Fruit fly (Drosophila melanogaster): ENCODE results near the gene wts.

DNA sequence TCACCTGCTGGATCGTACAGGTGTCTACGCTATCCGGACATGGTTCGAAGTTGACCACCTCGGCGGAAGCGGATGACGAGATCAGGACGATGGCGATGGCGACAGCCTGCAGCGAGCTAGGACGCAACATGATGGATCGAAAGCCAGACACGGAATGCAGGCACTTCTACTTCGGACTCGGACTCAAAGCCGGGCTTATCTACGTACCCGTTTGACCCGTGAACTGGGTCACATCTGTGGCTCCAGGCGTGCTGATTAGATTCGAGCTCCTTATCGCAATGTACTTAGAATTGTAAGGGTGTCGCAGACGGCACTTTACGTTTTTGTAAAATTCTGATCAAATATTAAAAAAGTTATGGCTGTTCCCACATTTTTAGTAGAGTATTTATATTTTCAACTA lies 61.3 kb downstream of the wts start, which contains the start of gene Npc2g:
- TF ChIP-seq Crg-1 (GFP tag; optimal IDR thresholded peaks at IDR 0.05) (no peak), Mnt (GFP tag; optimal IDR thresholded peaks at IDR 0.05) (no peak), tj (GFP tag; optimal IDR thresholded peaks at IDR 0.05) (no peak), Hr96 (GFP tag; optimal IDR thresholded peaks at IDR 0.05) (no peak), bab1 (GFP tag; optimal IDR thresholded peaks at IDR 0.05) (no peak), kay (GFP tag; ENCODE audit: borderline replicate concordance) (no peak), cic (GFP tag; optimal IDR thresholded peaks at IDR 0.05) (no peak), ovo (GFP tag; optimal IDR thresholded peaks at IDR 0.05) (no peak), CG33017 (tag; optimal IDR thresholded peaks at IDR 0.05) (no peak), CG12768 (GFP tag; optimal IDR thresholded peaks at IDR 0.05) (no peak), pad (GFP tag; optimal IDR thresholded peaks at IDR 0.05) (no peak), toe (GFP tag; optimal IDR thresholded peaks at IDR 0.05) (no peak), Clk (GFP tag; optimal IDR thresholded peaks at IDR 0.05) (no peak)

Data from whole organism, adult.